In the genomic region with DNA sequence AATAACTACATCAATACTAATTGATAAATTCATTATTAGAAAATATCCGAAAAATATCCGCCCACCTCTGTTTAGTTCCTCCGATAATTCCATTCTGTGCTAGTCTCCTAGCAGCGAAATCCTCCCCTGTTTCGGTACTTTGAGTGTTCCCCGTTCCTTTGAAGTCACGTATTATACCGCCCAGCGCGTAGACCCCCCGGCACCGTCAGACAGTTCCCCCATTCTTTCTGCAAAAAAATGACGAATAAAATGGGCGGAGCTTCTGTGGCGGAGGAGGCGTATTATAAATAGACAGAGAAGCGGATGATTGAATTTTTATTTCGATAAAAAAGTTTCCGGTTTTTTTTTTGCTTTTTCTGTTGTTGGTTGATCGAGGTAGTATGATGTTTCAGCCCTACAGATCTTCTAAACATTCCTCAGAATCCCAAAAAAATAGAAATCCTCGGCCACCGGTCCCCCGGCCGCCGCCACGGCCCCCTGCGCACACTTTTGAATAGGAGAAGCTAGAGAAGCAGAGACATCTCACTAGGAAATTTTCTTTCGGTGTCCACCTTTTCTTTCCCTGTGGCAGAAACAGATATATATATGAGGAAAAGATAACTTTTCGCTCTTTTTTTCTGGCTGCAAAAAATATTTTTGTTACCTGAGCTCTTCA, we compare ENCODE assay signal across 6 worm cellular contexts.
TF ChIP-seq lines count a peak whose summit lies in the region.

No protein-coding gene starts in this region.

TF ChIP-seq in whole organism, L1 larva, 84 proteins besides CTCF, POLR2A, EP300 and RAD21 (continues in another document):
- TF ChIP-seq nhr-76 (tag; optimal IDR thresholded peaks at IDR 0.05; lab: Kevin White, UChicago) (no peak), rnt-1 (tag; optimal IDR thresholded peaks at IDR 0.05; lab: Kevin White, UChicago) (peak; percentile 62), irx-1 (tag; optimal IDR thresholded peaks at IDR 0.05; lab: Kevin White, UChicago) (no peak), nhr-84 (tag; optimal IDR thresholded peaks at IDR 0.05; lab: Kevin White, UChicago) (no peak), skn-1 (tag; optimal IDR thresholded peaks at IDR 0.05; lab: Kevin White, UChicago) (no peak), efl-1 (optimal IDR thresholded peaks at IDR 0.05; lab: Kevin White, UChicago) (peak; percentile 16 to 26), efl-1 (GFP tag; optimal IDR thresholded peaks at IDR 0.05 in 1 of 2; lab: Kevin White, UChicago) (peak in 1 of 2 experiments; percentile 59), lin-35 (GFP tag; optimal IDR thresholded peaks at IDR 0.05; lab: Kevin White, UChicago) (peak in 1 of 2 experiments; percentile 38), mep-1 (tag; optimal IDR thresholded peaks at IDR 0.05; lab: Kevin White, UChicago) (peak; percentile 24), ceh-82 (tag; optimal IDR thresholded peaks at IDR 0.05; lab: Kevin White, UChicago) (peak in 1 of 3 experiments; percentile 23), blmp-1 (tag; optimal IDR thresholded peaks at IDR 0.05; lab: Kevin White, UChicago) (peak; percentile 4), C34B4.2 (tag; optimal IDR thresholded peaks at IDR 0.05; lab: Kevin White, UChicago) (no peak), hpl-2 (GFP tag; optimal IDR thresholded peaks at IDR 0.05; lab: Kevin White, UChicago) (no peak)

TF ChIP-seq in whole organism, L2 larva, 48 proteins besides CTCF, POLR2A, EP300 and RAD21:
- TF ChIP-seq mab-5 (tag; optimal IDR thresholded peaks at IDR 0.05; lab: Kevin White, UChicago) (no peak), blmp-1 (tag; optimal IDR thresholded peaks at IDR 0.05; lab: Kevin White, UChicago; ENCODE audit: insufficient read depth) (no peak), unc-55 (GFP tag; optimal IDR thresholded peaks at IDR 0.05; lab: Kevin White, UChicago) (peak; percentile 26), lsy-2 (tag; optimal IDR thresholded peaks at IDR 0.05; lab: Kevin White, UChicago) (peak in 1 of 2 experiments; percentile 0)

TF ChIP-seq in whole organism, L3 larva, 47 proteins besides CTCF, POLR2A, EP300 and RAD21 (continues in another document):
- TF ChIP-seq ama-1 (optimal IDR thresholded peaks at IDR 0.05; lab: Kevin White, UChicago), result no peak
- TF ChIP-seq snpc-4 (tag; optimal IDR thresholded peaks at IDR 0.05; lab: Kevin White, UChicago), result no peak
- TF ChIP-seq elt-2 (tag; optimal IDR thresholded peaks at IDR 0.05; lab: Kevin White, UChicago), result no peak
- TF ChIP-seq sea-2 (GFP tag; optimal IDR thresholded peaks at IDR 0.05; lab: Kevin White, UChicago), result no peak
- no peak for TF ChIP-seq nhr-77 (tag; optimal IDR thresholded peaks at IDR 0.05; lab: Kevin White, UChicago)
- TF ChIP-seq nhr-67 (tag; optimal IDR thresholded peaks at IDR 0.05; lab: Kevin White, UChicago), result no peak
- no peak for TF ChIP-seq egl-27 (tag; optimal IDR thresholded peaks at IDR 0.05; lab: Kevin White, UChicago)
- TF ChIP-seq nfya-1 (tag; optimal IDR thresholded peaks at IDR 0.05; lab: Kevin White, UChicago; ENCODE audit: insufficient read depth), result peak; percentile 26
- TF ChIP-seq tbx-2 (tag; optimal IDR thresholded peaks at IDR 0.05; lab: Kevin White, UChicago), result no peak
- peak; percentile 6 for TF ChIP-seq lin-39 (tag; optimal IDR thresholded peaks at IDR 0.05; lab: Kevin White, UChicago)
- TF ChIP-seq lin-15B (tag; optimal IDR thresholded peaks at IDR 0.05; lab: Kevin White, UChicago), result peak; percentile 30
- no peak for TF ChIP-seq aly-2 (tag; optimal IDR thresholded peaks at IDR 0.05; lab: Kevin White, UChicago)
- no peak for TF ChIP-seq nhr-12 (tag; optimal IDR thresholded peaks at IDR 0.05; lab: Kevin White, UChicago)
- TF ChIP-seq zag-1 (tag; optimal IDR thresholded peaks at IDR 0.05; lab: Kevin White, UChicago), result no peak
- no peak for TF ChIP-seq jun-1 (tag; optimal IDR thresholded peaks at IDR 0.05; lab: Kevin White, UChicago)
- no peak for TF ChIP-seq skn-1 (tag; optimal IDR thresholded peaks at IDR 0.05; lab: Kevin White, UChicago)
- TF ChIP-seq elt-1 (tag; optimal IDR thresholded peaks at IDR 0.05; lab: Kevin White, UChicago), result no peak
- TF ChIP-seq elt-3 (tag; optimal IDR thresholded peaks at IDR 0.05; lab: Kevin White, UChicago), result no peak

TF ChIP-seq in whole organism, L4 larva, 104 proteins besides CTCF, POLR2A, EP300 and RAD21:
- peak; percentile 67 for TF ChIP-seq mes-2 (tag; optimal IDR thresholded peaks at IDR 0.05; lab: Kevin White, UChicago; ENCODE audit: poor library complexity, severe bottlenecking)
- TF ChIP-seq ceh-82 (tag; optimal IDR thresholded peaks at IDR 0.05; lab: Kevin White, UChicago), result no peak
- TF ChIP-seq aha-1 (tag; lab: Kevin White, UChicago), result peak; percentile 22
- peak in 1 of 2 experiments; percentile 94 for TF ChIP-seq hif-1 (tag; optimal IDR thresholded peaks at IDR 0.05; lab: Kevin White, UChicago)
- TF ChIP-seq lir-3 (tag; optimal IDR thresholded peaks at IDR 0.05; lab: Kevin White, UChicago), result no peak
- TF ChIP-seq arid-1 (GFP tag; conservative IDR thresholded peaks at IDR 0.05; lab: Robert Waterston, UW), result no peak
- no peak for TF ChIP-seq daf-8 (GFP tag; IDR thresholded peaks at IDR 0.05; lab: Robert Waterston, UW)
- no peak for TF ChIP-seq hlh-11 (tag; optimal IDR thresholded peaks at IDR 0.05; lab: Kevin White, UChicago)
- TF ChIP-seq ceh-20 (GFP tag; IDR thresholded peaks at IDR 0.05; lab: Robert Waterston, UW), result no peak
- TF ChIP-seq Y75B8A.6 (GFP tag; IDR thresholded peaks at IDR 0.05; lab: Robert Waterston, UW), result no peak
- TF ChIP-seq ces-1 (GFP tag; optimal IDR thresholded peaks at IDR 0.05; lab: Kevin White, UChicago), result no peak

TF ChIP-seq in whole organism, late embryonic, 69 proteins besides CTCF, POLR2A, EP300 and RAD21:
- TF ChIP-seq pha-4 (tag; optimal IDR thresholded peaks at IDR 0.05; lab: Kevin White, UChicago), result no peak
- TF ChIP-seq sox-2 (GFP tag; IDR thresholded peaks at IDR 0.05; lab: Robert Waterston, UW), result no peak
- peak; percentile 47 for TF ChIP-seq ceh-31 (tag; optimal IDR thresholded peaks at IDR 0.05; lab: Kevin White, UChicago)
- no peak for TF ChIP-seq ceh-9 (tag; optimal IDR thresholded peaks at IDR 0.05; lab: Kevin White, UChicago)
- no peak for TF ChIP-seq odd-2 (tag; optimal IDR thresholded peaks at IDR 0.05; lab: Kevin White, UChicago)
- no peak for TF ChIP-seq pag-3 (tag; optimal IDR thresholded peaks at IDR 0.05; lab: Kevin White, UChicago; ENCODE audit: borderline replicate concordance)
- peak; percentile 1 for TF ChIP-seq C08G9.2 (tag; optimal IDR thresholded peaks at IDR 0.05; lab: Kevin White, UChicago)
TF ChIP-seq in whole organism, late embryonic: peak in this region for 2.

TF ChIP-seq in whole organism, young adult, 124 proteins besides CTCF, POLR2A, EP300 and RAD21:
- TF ChIP-seq zfh-2 (GFP tag; conservative IDR thresholded peaks at IDR 0.05; lab: Robert Waterston, UW) (peak; percentile 49), nhr-27 (tag; optimal IDR thresholded peaks at IDR 0.05; lab: Kevin White, UChicago) (no peak)
